Worm (Caenorhabditis elegans): ENCODE measurements around the gene D2023.3.
A peak's percentile ranks its signal among the peaks of the same experiment; 100 is the strongest.

DNA sequence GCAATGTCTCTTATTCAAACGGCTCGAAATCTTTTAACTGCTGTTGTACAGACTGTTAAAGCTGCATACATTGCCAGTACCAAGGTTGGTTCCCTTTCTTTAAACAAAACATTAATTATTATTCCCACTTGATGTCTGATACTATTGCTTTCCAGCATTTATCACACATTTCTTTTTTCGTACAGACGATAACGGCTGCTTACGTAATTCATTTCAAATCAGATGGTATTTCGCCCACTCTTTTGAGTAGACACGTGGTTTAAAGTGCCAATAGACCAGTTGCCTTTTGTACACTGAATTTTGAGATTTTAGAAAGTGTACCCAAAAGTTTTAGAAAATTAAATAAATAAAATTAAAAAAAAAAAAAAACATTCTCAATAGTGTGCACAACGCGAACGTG, 37.6 kb upstream of the D2023.3 start:
- TF ChIP-seq daf-12 (tag; optimal IDR thresholded peaks at IDR 0.05) (no peak), ceh-9 (tag; optimal IDR thresholded peaks at IDR 0.05) (no peak), nhr-25 (tag; optimal IDR thresholded peaks at IDR 0.05) (no peak), nhr-12 (tag; optimal IDR thresholded peaks at IDR 0.05) (no peak), nhr-28 (tag; optimal IDR thresholded peaks at IDR 0.05) (no peak), elt-2 (tag; optimal IDR thresholded peaks at IDR 0.05) (peak; percentile 66), lin-15B (tag; optimal IDR thresholded peaks at IDR 0.05) (no peak), nhr-77 (tag; optimal IDR thresholded peaks at IDR 0.05) (no peak), nhr-76 (tag; optimal IDR thresholded peaks at IDR 0.05) (no peak), unc-62 (GFP tag; optimal IDR thresholded peaks at IDR 0.05) (no peak), pha-4 (tag; optimal IDR thresholded peaks at IDR 0.05) (no peak), elt-1 (tag; optimal IDR thresholded peaks at IDR 0.05) (no peak), R02D3.7 (tag; optimal IDR thresholded peaks at IDR 0.05) (no peak), ceh-82 (tag; optimal IDR thresholded peaks at IDR 0.05) (no peak)
